Worm (Caenorhabditis elegans): ENCODE data around the gene str-176.

ce11 chrIV:8446904-8447303, 16.7 kb downstream of the str-176 start, which contains the start of gene T01B11.1:
- TF ChIP-seq lsy-2 (tag; optimal IDR thresholded peaks at IDR 0.05) (no peak), egl-27 (tag; optimal IDR thresholded peaks at IDR 0.05) (no peak), aly-2 (tag; optimal IDR thresholded peaks at IDR 0.05) (no peak), nhr-11 (tag; optimal IDR thresholded peaks at IDR 0.05) (no peak), nhr-25 (tag; optimal IDR thresholded peaks at IDR 0.05) (no peak)

Measured in whole organism, L2 larva.